Worm (Caenorhabditis elegans): ENCODE data around the gene C50B8.4.

Gene C50B8.4

ce11 chrV:13562748-13563147, 9.1 kb upstream of the C50B8.4 start:
- TF ChIP-seq efl-1 (optimal IDR thresholded peaks at IDR 0.05) (no peak), efl-1 (GFP tag; optimal IDR thresholded peaks at IDR 0.05 in 1 of 2) (peak in 1 of 2 experiments; percentile 36), nhr-47 (tag; optimal IDR thresholded peaks at IDR 0.05) (no peak)

ce11 chrV:13563841-13564240, 8.0 kb upstream of the C50B8.4 start, which contains the start of gene grl-17:
TSS of gene grl-17 (minus strand) at chrV:13563941.
- peak; percentile 48 for TF ChIP-seq blmp-1 (tag; optimal IDR thresholded peaks at IDR 0.05)
- no peak for TF ChIP-seq ceh-88 (GFP tag; IDR thresholded peaks at IDR 0.05)

ce11 chrV:13565197-13565596, 6.6 kb upstream of the C50B8.4 start:
- TF ChIP-seq blmp-1 (tag; optimal IDR thresholded peaks at IDR 0.05): peak; percentile 90
- TF ChIP-seq lin-39 (tag; optimal IDR thresholded peaks at IDR 0.05): peak; percentile 7
- TF ChIP-seq swsn-7 (tag; optimal IDR thresholded peaks at IDR 0.05): peak; percentile 90
- TF ChIP-seq fos-1 (tag; optimal IDR thresholded peaks at IDR 0.05): peak; percentile 88
- peak; percentile 43 for TF ChIP-seq nhr-237 (tag; optimal IDR thresholded peaks at IDR 0.05)
- TF ChIP-seq nhr-76 (tag; optimal IDR thresholded peaks at IDR 0.05): no peak
- peak; percentile 85 for TF ChIP-seq nhr-77 (tag; optimal IDR thresholded peaks at IDR 0.05)
- no peak for TF ChIP-seq unc-30 (tag; optimal IDR thresholded peaks at IDR 0.05)
- TF ChIP-seq ceh-63 (GFP tag; optimal IDR thresholded peaks at IDR 0.05): no peak
- peak; percentile 37; the same call in 1 of the 2 replicates for TF ChIP-seq unc-98 (GFP tag; IDR thresholded peaks at IDR 0.05)
- TF ChIP-seq nhr-20 (tag; optimal IDR thresholded peaks at IDR 0.05): peak; percentile 98
- TF ChIP-seq hpl-2 (GFP tag; optimal IDR thresholded peaks at IDR 0.05): peak; percentile 70
- peak in 5 of 6 experiments; percentile 12 to 97 (median 83) for TF ChIP-seq elt-3 (tag; optimal IDR thresholded peaks at IDR 0.05)
- peak; percentile 96 for TF ChIP-seq snu-23 (GFP tag; optimal IDR thresholded peaks at IDR 0.05)
- TF ChIP-seq aly-2 (tag; optimal IDR thresholded peaks at IDR 0.05): peak; percentile 67
- peak; percentile 56 for TF ChIP-seq skn-1 (tag; optimal IDR thresholded peaks at IDR 0.05)
- TF ChIP-seq sox-4 (tag; optimal IDR thresholded peaks at IDR 0.05): peak; percentile 50
- peak; percentile 93 for TF ChIP-seq tbx-2 (tag; optimal IDR thresholded peaks at IDR 0.05)
- TF ChIP-seq nhr-19 (GFP tag; conservative IDR thresholded peaks at IDR 0.05): peak; percentile 94
- TF ChIP-seq isw-1 (GFP tag; IDR thresholded peaks at IDR 0.05): peak; percentile 66
- TF ChIP-seq sptf-1 (tag; optimal IDR thresholded peaks at IDR 0.05): no peak
- TF ChIP-seq fkh-10 (GFP tag; optimal IDR thresholded peaks at IDR 0.05): peak; percentile 24
- no peak for TF ChIP-seq nhr-12 (tag; optimal IDR thresholded peaks at IDR 0.05)
- no peak for TF ChIP-seq unc-62 (GFP tag; optimal IDR thresholded peaks at IDR 0.05)
- no peak for TF ChIP-seq tlp-1 (tag; optimal IDR thresholded peaks at IDR 0.05)
- TF ChIP-seq irx-1 (tag; optimal IDR thresholded peaks at IDR 0.05): peak; percentile 80
- peak; percentile 86 to 89 for TF ChIP-seq efl-1 (optimal IDR thresholded peaks at IDR 0.05)
- peak; percentile 81 to 98 for TF ChIP-seq efl-1 (GFP tag; optimal IDR thresholded peaks at IDR 0.05 in 1 of 2)
- TF ChIP-seq lir-3 (tag; optimal IDR thresholded peaks at IDR 0.05; ENCODE audit: poor library complexity): peak; percentile 79
- TF ChIP-seq unc-86 (tag; optimal IDR thresholded peaks at IDR 0.05): peak; percentile 62
- peak in 1 of 2 experiments; percentile 2 for TF ChIP-seq ztf-11 (tag; optimal IDR thresholded peaks at IDR 0.05)
- TF ChIP-seq zip-4 (GFP tag; optimal IDR thresholded peaks at IDR 0.05): peak; percentile 56
- no peak for TF ChIP-seq hlh-4 (tag; optimal IDR thresholded peaks at IDR 0.05)
- peak; percentile 92 for TF ChIP-seq elt-2 (tag; optimal IDR thresholded peaks at IDR 0.05)
- TF ChIP-seq aha-1 (tag; optimal IDR thresholded peaks at IDR 0.05): peak; percentile 36
- peak; percentile 90 for TF ChIP-seq nhr-47 (tag; optimal IDR thresholded peaks at IDR 0.05)
- TF ChIP-seq fkh-8 (tag; optimal IDR thresholded peaks at IDR 0.05): peak; percentile 77
- peak; percentile 69 for TF ChIP-seq egl-13 (tag; optimal IDR thresholded peaks at IDR 0.05)
- peak; percentile 69 for TF ChIP-seq ama-1 (optimal IDR thresholded peaks at IDR 0.05)
- TF ChIP-seq egl-27 (tag; optimal IDR thresholded peaks at IDR 0.05): no peak
- TF ChIP-seq C16A3.4 (tag; optimal IDR thresholded peaks at IDR 0.05): peak; percentile 95
- peak in 1 of 2 experiments; percentile 89 for TF ChIP-seq mdl-1 (tag; optimal IDR thresholded peaks at IDR 0.05)
- no peak for TF ChIP-seq ces-1 (GFP tag; optimal IDR thresholded peaks at IDR 0.05)
- no peak for TF ChIP-seq pqm-1 (tag; optimal IDR thresholded peaks at IDR 0.05)
- TF ChIP-seq ceh-8 (GFP tag; optimal IDR thresholded peaks at IDR 0.05): no peak
- peak; percentile 59 for TF ChIP-seq sup-37 (GFP tag; optimal IDR thresholded peaks at IDR 0.05)
- peak; percentile 98 for TF ChIP-seq lin-14 (GFP tag; optimal IDR thresholded peaks at IDR 0.05)
- TF ChIP-seq grh-1 (GFP tag; IDR thresholded peaks at IDR 0.05): peak; percentile 84

Measured in whole organism, L1 larva.